Fruit fly (Drosophila melanogaster) whole organism, prepupa: ENCODE measurements around the gene CG46280.

ENCODE experiments used
- Eip75B ChIP-seq: fragments of 200-800 bp; sonication (Bioruptor generic); optimal IDR thresholded peaks from 3 replicates; lab custom pipeline; 2016; ENCODE audit warnings: missing biosample characterization, missing genetic modification characterization
- Eip78C ChIP-seq: fragments of 200-800 bp; sonication (Bioruptor generic); peaks from one replicate; lab custom pipeline; 2016; ENCODE audit warnings: missing biosample characterization, missing genetic modification characterization
- eg ChIP-seq: fragments of 200-800 bp; sonication (Bioruptor generic); IDR thresholded peaks from 3 replicates; pipeline ENCODE4 v1.3.6; 2022; ENCODE audit warnings: missing biosample characterization, missing genetic modification characterization
- fd85E ChIP-seq: fragments of 200-800 bp; sonication (Bioruptor generic); optimal IDR thresholded peaks from 3 replicates; lab custom pipeline; 2016; ENCODE audit warnings: missing biosample characterization, missing genetic modification characterization
- pdm3 ChIP-seq: fragments of 200-800 bp; sonication (Bioruptor generic); optimal IDR thresholded peaks from 3 replicates; lab custom pipeline; 2016; ENCODE audit warnings: missing biosample characterization, missing genetic modification characterization
- salr ChIP-seq, 2 experiments: fragments of 200-800 bp; sonication (Bioruptor generic); optimal IDR thresholded peaks; 3 replicates each; lab custom pipeline; 2016 to 2018; ENCODE audit warnings: missing biosample characterization in 2 of 2, missing genetic modification characterization in 2 of 2, mild to moderate bottlenecking in 1 of 2

DNA sequence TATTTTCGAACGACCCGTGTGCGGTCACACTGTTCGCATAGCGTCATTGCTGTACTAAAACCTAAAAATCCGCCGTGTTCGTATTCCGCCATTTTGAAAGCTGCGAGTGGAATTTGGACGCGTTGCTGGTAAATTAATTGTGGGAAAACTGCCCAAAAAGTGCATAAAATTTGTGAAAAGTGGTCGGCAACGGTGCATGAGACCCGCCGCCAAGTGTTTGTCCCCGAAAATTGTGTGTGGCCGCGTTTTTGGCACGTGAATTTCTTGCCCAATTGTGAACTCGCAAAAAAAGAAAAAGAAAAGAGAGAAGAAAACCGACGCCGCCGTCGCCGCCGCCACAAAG is 18.9 kb downstream of the CG46280 start, which contains the start of gene CtBP:
- TF ChIP-seq Eip78C (GFP tag; lab: Kevin White, UChicago) (no peak), eg (no peak), pdm3 (GFP tag; lab: Kevin White, UChicago) (no peak), Eip75B (GFP tag; lab: Kevin White, UChicago) (no peak), salr (GFP tag; optimal IDR thresholded peaks at IDR 0.05; lab: Kevin White, UChicago) (no peak), fd85E (GFP tag; lab: Kevin White, UChicago) (no peak)
